Worm (Caenorhabditis elegans): Measurements from ENCODE around the gene srg-62.

ce11 chrV:2690478-2690877 lies 51.7 kb downstream of the srg-62 start:
- TF ChIP-seq flt-1 (GFP tag; IDR thresholded peaks at IDR 0.05): no peak
- TF ChIP-seq ref-1 (GFP tag; conservative IDR thresholded peaks at IDR 0.05): no peak
- TF ChIP-seq med-1 (GFP tag; optimal IDR thresholded peaks at IDR 0.05; ENCODE audit: insufficient read depth): no peak
- TF ChIP-seq tab-1 (GFP tag; IDR thresholded peaks at IDR 0.05): no peak

Data from whole organism, midembryonic.